Worm (Caenorhabditis elegans) whole organism, young adult: ENCODE results near the gene Y54G2A.77.

Experiments
- B0261.1 ChIP-seq: sonication (generic microtip); optimal IDR thresholded peaks from 2 replicates; lab custom pipeline; 2016; ENCODE audit warnings: mild to moderate bottlenecking, missing genetic modification characterization, moderate library complexity, missing compliant biosample characterization
- B0336.3 ChIP-seq: fragments of 200-800 bp; sonication (Bioruptor generic); IDR thresholded peaks from 2 replicates; pipeline ENCODE4 v1.3.6; 2022; ENCODE audit warnings: missing genetic modification characterization, missing compliant biosample characterization
- C06A6.2 ChIP-seq: fragments of 200-800 bp; sonication (Bioruptor generic); conservative IDR thresholded peaks from 2 replicates; pipeline ENCODE4 v1.3.6; 2022; ENCODE audit warnings: missing genetic modification characterization, missing compliant biosample characterization
- F37B4.10 ChIP-seq: fragments of 200-800 bp; sonication (Bioruptor generic); IDR thresholded peaks from 2 replicates; pipeline ENCODE4 v1.3.6; 2022; ENCODE audit warnings: missing genetic modification characterization, missing compliant biosample characterization
- F49E8.2 ChIP-seq: sonication (generic microtip); optimal IDR thresholded peaks from 3 replicates; lab custom pipeline; 2017; ENCODE audit warnings: missing genetic modification characterization, mild to moderate bottlenecking, missing compliant biosample characterization, antibody characterized with exemption, moderate library complexity; ENCODE audit not compliant: insufficient read depth
- F57A8.1 ChIP-seq: fragments of 200-800 bp; sonication (Bioruptor generic); optimal IDR thresholded peaks from 2 replicates; lab custom pipeline; 2018; ENCODE audit warnings: mild to moderate bottlenecking, missing genetic modification characterization, moderate library complexity, missing compliant biosample characterization
- K11D2.4 ChIP-seq: fragments of 200-800 bp; sonication (Bioruptor generic); IDR thresholded peaks from 2 replicates; pipeline ENCODE4 v1.3.6; 2022; ENCODE audit warnings: missing genetic modification reagents, missing genetic modification characterization, missing compliant biosample characterization
- Y53F4B.3 ChIP-seq: fragments of 200-800 bp; sonication (Bioruptor generic); IDR thresholded peaks from 2 replicates; pipeline ENCODE4 v1.3.6; 2022; ENCODE audit warnings: missing genetic modification reagents, missing genetic modification characterization, missing compliant biosample characterization
- Y56A3A.18 ChIP-seq: fragments of 200-800 bp; sonication (Bioruptor generic); IDR thresholded peaks from 2 replicates; pipeline ENCODE4 v1.3.6; 2022; ENCODE audit warnings: missing genetic modification reagents, missing genetic modification characterization, missing compliant biosample characterization
- Y79H2A.3 ChIP-seq: fragments of 200-800 bp; sonication (Bioruptor generic); conservative IDR thresholded peaks from 2 replicates; pipeline ENCODE4 v1.3.6; 2022; ENCODE audit warnings: missing genetic modification reagents, missing genetic modification characterization, missing compliant biosample characterization
- akir-1 ChIP-seq: fragments of 200-800 bp; sonication (Bioruptor generic); optimal IDR thresholded peaks from 2 replicates; lab custom pipeline; 2018; ENCODE audit warnings: mild to moderate bottlenecking, missing genetic modification characterization, moderate library complexity, missing compliant biosample characterization
- athp-1 ChIP-seq: sonication (generic microtip); optimal IDR thresholded peaks from 2 replicates; lab custom pipeline; 2017; ENCODE audit warnings: mild to moderate bottlenecking, missing genetic modification characterization, missing compliant biosample characterization
- ccch-3 ChIP-seq: fragments of 200-800 bp; sonication (Bioruptor generic); optimal IDR thresholded peaks from 2 replicates; lab custom pipeline; 2018; ENCODE audit warnings: mild to moderate bottlenecking, missing genetic modification characterization, missing compliant biosample characterization
- die-1 ChIP-seq: sonication (generic microtip); optimal IDR thresholded peaks from 2 replicates; lab custom pipeline; 2016; ENCODE audit warnings: missing genotype, mild to moderate bottlenecking, missing genetic modification characterization, missing compliant biosample characterization
- dpl-1 ChIP-seq: fragments of 150-350 bp; optimal IDR thresholded peaks from 2 replicates; lab custom pipeline; 2014; ENCODE audit warnings: missing biosample characterization, missing genetic modification reagents, missing genetic modification characterization
- egl-18 ChIP-seq: fragments of 200-800 bp; sonication (Bioruptor generic); IDR thresholded peaks from 2 replicates; pipeline ENCODE4 v1.3.6; 2022; ENCODE audit warnings: missing genetic modification reagents, missing genetic modification characterization, missing compliant biosample characterization
- egl-44 ChIP-seq: fragments of 200-800 bp; sonication (Bioruptor generic); IDR thresholded peaks from 2 replicates; pipeline ENCODE4 v1.3.6; 2022; ENCODE audit warnings: missing genetic modification reagents, missing genetic modification characterization, missing compliant biosample characterization
- ets-4 ChIP-seq: fragments of 200-800 bp; sonication (Bioruptor generic); optimal IDR thresholded peaks from 2 replicates; lab custom pipeline; 2018; ENCODE audit warnings: mild to moderate bottlenecking, missing genetic modification characterization, missing compliant biosample characterization
- fkh-3 ChIP-seq: sonication (generic microtip); optimal IDR thresholded peaks from 2 replicates; lab custom pipeline; 2016; ENCODE audit warnings: mild to moderate bottlenecking, missing genetic modification characterization, missing compliant biosample characterization
- him-1 ChIP-seq: sonication (generic microtip); optimal IDR thresholded peaks from 2 replicates; lab custom pipeline; 2016; ENCODE audit warnings: missing genotype, missing genetic modification reagents, missing genetic modification characterization, missing compliant biosample characterization
- hmg-1.2 ChIP-seq: fragments of 200-800 bp; sonication (Bioruptor generic); IDR thresholded peaks from 2 replicates; pipeline ENCODE4 v1.3.6; 2022; ENCODE audit warnings: missing genetic modification reagents, missing genetic modification characterization, missing compliant biosample characterization
- hrde-1 ChIP-seq: sonication (generic microtip); optimal IDR thresholded peaks from 2 replicates; lab custom pipeline; 2016; ENCODE audit warnings: missing genetic modification characterization, mild to moderate bottlenecking, missing compliant biosample characterization, moderate library complexity, missing genotype, missing genetic modification reagents, borderline replicate concordance
- hsf-1 ChIP-seq: fragments of 200-800 bp; sonication (Bioruptor generic); IDR thresholded peaks from 2 replicates; pipeline ENCODE4 v1.3.6; 2022; ENCODE audit warnings: missing genetic modification reagents, missing genetic modification characterization, missing compliant biosample characterization
- lag-1 ChIP-seq: fragments of 200-800 bp; sonication (Bioruptor generic); IDR thresholded peaks from 2 replicates; pipeline ENCODE4 v1.3.6; 2022; ENCODE audit warnings: missing genetic modification reagents, missing genetic modification characterization, missing compliant biosample characterization
- nfyb-1 ChIP-seq: fragments of 200-800 bp; sonication (Bioruptor generic); IDR thresholded peaks from 2 replicates; pipeline ENCODE4 v1.3.6; 2022; ENCODE audit warnings: missing genetic modification reagents, missing genetic modification characterization, missing compliant biosample characterization
- nhr-179 ChIP-seq: sonication (generic microtip); optimal IDR thresholded peaks from 2 replicates; lab custom pipeline; 2016; ENCODE audit warnings: mild to moderate bottlenecking, missing genetic modification characterization, missing compliant biosample characterization
- nhr-27 ChIP-seq: fragments of 200-800 bp; sonication (Bioruptor generic); optimal IDR thresholded peaks from 2 replicates; lab custom pipeline; 2018; ENCODE audit warnings: mild to moderate bottlenecking, missing genetic modification characterization, moderate library complexity, missing compliant biosample characterization
- pbrm-1 ChIP-seq: fragments of 200-800 bp; sonication (Bioruptor generic); IDR thresholded peaks from 2 replicates; pipeline ENCODE4 v1.3.6; 2022; ENCODE audit warnings: missing genetic modification reagents, missing genetic modification characterization, missing compliant biosample characterization
- rpc-1 ChIP-seq, 2 experiments: fragments of 150-350 bp in 1 of 2; sonication (generic microtip) in 1 of 2; optimal IDR thresholded peaks; 2 replicates each; lab custom pipeline; 2014 to 2018; ENCODE audit warnings: missing biosample characterization in 1 of 2, missing genetic modification characterization in 1 of 2, missing genetic modification reagents in 1 of 2, missing genotype in 1 of 2
- tbp1 ChIP-seq: fragments of 200-800 bp; sonication (Bioruptor generic); optimal IDR thresholded peaks from 2 replicates; lab custom pipeline; 2018; ENCODE audit warnings: mild to moderate bottlenecking, missing genetic modification characterization, missing compliant biosample characterization
- tlf-1 ChIP-seq: fragments of 200-800 bp; sonication (Bioruptor generic); optimal IDR thresholded peaks from 2 replicates; lab custom pipeline; 2018; ENCODE audit warnings: mild to moderate bottlenecking, missing genetic modification characterization, missing compliant biosample characterization
- zim-3 ChIP-seq: sonication (generic microtip); optimal IDR thresholded peaks from 2 replicates; lab custom pipeline; 2017; ENCODE audit warnings: mild to moderate bottlenecking, missing genetic modification characterization, moderate library complexity, missing compliant biosample characterization
- ztf-22 ChIP-seq: fragments of 200-800 bp; sonication (Bioruptor generic); optimal IDR thresholded peaks from 2 replicates; lab custom pipeline; 2018; ENCODE audit warnings: mild to moderate bottlenecking, missing genetic modification characterization, moderate library complexity, missing compliant biosample characterization

Gene Y54G2A.77

ce11 chrIV:2742470-2743044 is 19.9 kb upstream of the Y54G2A.77 start, which contains the start of gene nhr-277:
Gene nhr-277 (plus strand): TSS chrIV:2742994.
- TF ChIP-seq lag-1: no peak
- TF ChIP-seq F37B4.10 (GFP tag; lab: Robert Waterston, UW): no peak
- TF ChIP-seq hmg-1.2 (GFP tag; lab: Robert Waterston, UW): peak; percentile 94
- no peak for TF ChIP-seq nfyb-1 (GFP tag; lab: Robert Waterston, UW)
- no peak for TF ChIP-seq egl-18
- TF ChIP-seq athp-1 (tag; lab: Kevin White, UChicago): no peak
- TF ChIP-seq nhr-179: no peak

- peak; percentile 35 for TF ChIP-seq rpc-1 (optimal IDR thresholded peaks at IDR 0.05; lab: Kevin White, UChicago)
- peak; percentile 70 for TF ChIP-seq rpc-1 (tag; optimal IDR thresholded peaks at IDR 0.05; lab: Kevin White, UChicago)
- no peak for TF ChIP-seq pbrm-1
- no peak for TF ChIP-seq Y79H2A.3 (GFP tag; lab: Robert Waterston, UW)
- peak; percentile 80 for TF ChIP-seq tbp1 (GFP tag; lab: Kevin White, UChicago)
- TF ChIP-seq B0261.1 (tag; lab: Kevin White, UChicago): peak; percentile 40
- TF ChIP-seq die-1 (tag; lab: Kevin White, UChicago): peak; percentile 3
- no peak for TF ChIP-seq akir-1 (GFP tag; lab: Kevin White, UChicago)
- no peak for TF ChIP-seq ztf-22 (GFP tag; lab: Kevin White, UChicago)
- no peak for TF ChIP-seq Y53F4B.3 (GFP tag; lab: Robert Waterston, UW)
- no peak for TF ChIP-seq nhr-27 (tag; lab: Kevin White, UChicago)
- no peak for TF ChIP-seq ccch-3 (GFP tag; lab: Kevin White, UChicago)
- no peak for TF ChIP-seq tlf-1 (GFP tag; lab: Kevin White, UChicago)
- TF ChIP-seq fkh-3 (tag; lab: Kevin White, UChicago): no peak
- TF ChIP-seq Y56A3A.18: no peak
- no peak for TF ChIP-seq C06A6.2 (GFP tag; lab: Robert Waterston, UW)
These were observed 15.0 kb upstream of the Y54G2A.77 start for ce11 chrIV:2747385-2748007.

DNA sequence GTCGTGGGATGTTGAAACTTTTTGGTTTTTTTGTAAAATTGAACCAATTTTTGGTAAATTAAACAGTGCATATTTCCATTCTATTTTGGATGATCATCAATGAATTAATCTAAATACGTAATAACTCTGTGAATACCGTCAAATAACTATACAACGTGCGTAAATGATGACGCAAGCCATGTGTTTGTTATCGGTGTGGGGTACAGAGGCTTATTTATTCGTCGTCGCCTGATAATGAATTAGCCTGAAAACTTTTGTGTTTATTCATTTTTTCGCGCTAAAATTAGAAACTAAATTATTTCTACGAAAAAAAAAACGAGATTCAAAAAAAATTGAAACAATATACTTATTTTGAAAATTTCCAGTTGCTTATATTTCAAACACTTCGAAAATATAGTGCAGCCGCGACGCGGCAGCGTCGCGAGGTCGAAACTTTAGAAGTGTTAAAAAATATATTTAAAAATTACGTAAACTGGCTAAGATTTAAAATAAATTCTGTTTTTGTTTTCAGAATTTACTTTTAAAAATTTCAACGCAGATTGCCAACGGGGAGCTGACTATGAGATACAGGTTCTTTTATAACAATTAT is 13.5 kb upstream of the Y54G2A.77 start:
- TF ChIP-seq zim-3 (no peak), K11D2.4 (GFP tag; lab: Robert Waterston, UW) (no peak), egl-44 (no peak), dpl-1 (GFP tag; lab: Kevin White, UChicago) (no peak), pbrm-1 (no peak), F49E8.2 (tag; lab: Kevin White, UChicago) (no peak), hrde-1 (tag; lab: Kevin White, UChicago) (no peak), F57A8.1 (GFP tag; lab: Kevin White, UChicago) (no peak)

- TF ChIP-seq B0336.3 (GFP tag; lab: Robert Waterston, UW) (no peak), him-1 (tag; lab: Kevin White, UChicago) (no peak), ets-4 (GFP tag; lab: Kevin White, UChicago) (no peak), hrde-1 (tag; lab: Kevin White, UChicago) (no peak), F57A8.1 (GFP tag; lab: Kevin White, UChicago) (no peak), hsf-1 (GFP tag; lab: Robert Waterston, UW) (no peak)
These were observed 11.9 kb upstream of the Y54G2A.77 start for ce11 chrIV:2750607-2751006.
